Worm (Caenorhabditis elegans): ENCODE data around the gene C43G2.3.

Gene C43G2.3

DNA sequence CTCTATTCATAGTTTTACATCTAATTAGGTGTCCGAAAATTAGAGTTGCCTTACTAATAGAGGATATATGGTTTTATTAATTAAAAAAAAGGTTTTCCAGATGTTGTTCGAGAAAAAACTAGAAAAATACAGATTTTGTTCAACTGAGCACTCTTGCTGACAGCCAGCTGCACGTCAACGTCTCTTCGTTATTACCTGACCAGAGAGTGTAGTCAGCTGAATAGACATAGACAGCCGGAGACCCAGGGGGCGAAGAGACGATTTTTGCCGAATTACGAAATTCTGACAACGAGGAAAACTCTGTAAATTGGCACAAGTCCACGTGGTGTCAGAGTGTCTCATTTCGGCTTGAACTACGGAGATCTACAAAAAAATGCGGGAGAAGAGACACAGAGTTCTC is 40.6 kb downstream of the C43G2.3 start (continued):
- TF ChIP-seq set-16 (GFP tag; IDR thresholded peaks at IDR 0.05), result no peak
- no peak for TF ChIP-seq nhr-77 (tag; optimal IDR thresholded peaks at IDR 0.05)
- TF ChIP-seq hmg-1.1 (GFP tag; IDR thresholded peaks at IDR 0.05), result no peak
- no peak for TF ChIP-seq zfp-2 (tag; optimal IDR thresholded peaks at IDR 0.05)
- no peak for TF ChIP-seq unc-39 (tag; optimal IDR thresholded peaks at IDR 0.05)
- no peak for TF ChIP-seq mdl-1 (tag; optimal IDR thresholded peaks at IDR 0.05)
- peak; percentile 28 for TF ChIP-seq dve-1 (tag; optimal IDR thresholded peaks at IDR 0.05; ENCODE audit: insufficient read depth)
- TF ChIP-seq jun-1 (tag; optimal IDR thresholded peaks at IDR 0.05), result no peak
- no peak for TF ChIP-seq mes-2 (tag; optimal IDR thresholded peaks at IDR 0.05; ENCODE audit: poor library complexity, severe bottlenecking)
- no peak for TF ChIP-seq lin-15B (tag; optimal IDR thresholded peaks at IDR 0.05)
- no peak for TF ChIP-seq egl-43 (GFP tag; IDR thresholded peaks at IDR 0.05)
- no peak for TF ChIP-seq daf-16 (GFP tag; optimal IDR thresholded peaks at IDR 0.05)
- TF ChIP-seq daf-16 (tag; optimal IDR thresholded peaks at IDR 0.05), result peak; percentile 26
- TF ChIP-seq nhr-102 (tag; optimal IDR thresholded peaks at IDR 0.05), result no peak
- TF ChIP-seq lin-38 (GFP tag; IDR thresholded peaks at IDR 0.05), result peak; percentile 54
- TF ChIP-seq ZK337.2 (GFP tag; IDR thresholded peaks at IDR 0.05), result no peak
- TF ChIP-seq aha-1 (tag), result no peak
- TF ChIP-seq hlh-11 (tag; optimal IDR thresholded peaks at IDR 0.05), result peak; percentile 72
- TF ChIP-seq nhr-48 (tag; optimal IDR thresholded peaks at IDR 0.05), result no peak
- no peak for TF ChIP-seq nhr-111 (GFP tag; optimal IDR thresholded peaks at IDR 0.05)
- TF ChIP-seq F44E2.7 (GFP tag; IDR thresholded peaks at IDR 0.05), result no peak
- TF ChIP-seq ceh-20 (GFP tag; IDR thresholded peaks at IDR 0.05), result no peak
- peak; percentile 18; the same call in 1 of the 2 replicates for TF ChIP-seq dmd-6 (GFP tag; IDR thresholded peaks at IDR 0.05)
- no peak for TF ChIP-seq F10B5.3 (tag; optimal IDR thresholded peaks at IDR 0.05)
- no peak for TF ChIP-seq Y48G9A.11 (GFP tag; IDR thresholded peaks at IDR 0.05)
- TF ChIP-seq zag-1 (tag; optimal IDR thresholded peaks at IDR 0.05), result no peak
- no peak for TF ChIP-seq tag-97 (GFP tag; IDR thresholded peaks at IDR 0.05)
- no peak for TF ChIP-seq F37D6.2 (tag; optimal IDR thresholded peaks at IDR 0.05)
- no peak for TF ChIP-seq zfp-3 (GFP tag; conservative IDR thresholded peaks at IDR 0.05)
- TF ChIP-seq hlh-30 (tag; optimal IDR thresholded peaks at IDR 0.05; ENCODE audit: insufficient read depth), result peak; percentile 62
- TF ChIP-seq attf-4 (tag; optimal IDR thresholded peaks at IDR 0.05), result no peak
- no peak for TF ChIP-seq saeg-2 (GFP tag; IDR thresholded peaks at IDR 0.05)
- TF ChIP-seq mdt-29 (GFP tag; IDR thresholded peaks at IDR 0.05), result no peak
- TF ChIP-seq madf-9 (GFP tag; conservative IDR thresholded peaks at IDR 0.05), result no peak
- TF ChIP-seq D1046.2 (GFP tag; IDR thresholded peaks at IDR 0.05), result no peak

- no peak for TF ChIP-seq ctbp-1 (GFP tag; IDR thresholded peaks at IDR 0.05)
- no peak for TF ChIP-seq zfp-2 (tag; optimal IDR thresholded peaks at IDR 0.05)
- TF ChIP-seq lin-1 (GFP tag; IDR thresholded peaks at IDR 0.05), result no peak
- no peak for TF ChIP-seq daf-16 (GFP tag; optimal IDR thresholded peaks at IDR 0.05)
- no peak for TF ChIP-seq daf-16 (tag; optimal IDR thresholded peaks at IDR 0.05)
- TF ChIP-seq mdt-29 (GFP tag; IDR thresholded peaks at IDR 0.05), result no peak
- TF ChIP-seq ZK337.2 (GFP tag; IDR thresholded peaks at IDR 0.05), result no peak
- TF ChIP-seq madf-5 (GFP tag; IDR thresholded peaks at IDR 0.05), result no peak
- TF ChIP-seq aha-1 (tag), result no peak
- no peak for TF ChIP-seq hlh-11 (tag; optimal IDR thresholded peaks at IDR 0.05)
- no peak for TF ChIP-seq sdz-12 (GFP tag; optimal IDR thresholded peaks at IDR 0.05)
These were observed 43.2 kb downstream of the C43G2.3 start, which contains the start of gene C01B10.3 for ce11 chrIV:6621252-6621651. TSS of gene C01B10.3 (minus strand) at chrIV:6621352.

DNA sequence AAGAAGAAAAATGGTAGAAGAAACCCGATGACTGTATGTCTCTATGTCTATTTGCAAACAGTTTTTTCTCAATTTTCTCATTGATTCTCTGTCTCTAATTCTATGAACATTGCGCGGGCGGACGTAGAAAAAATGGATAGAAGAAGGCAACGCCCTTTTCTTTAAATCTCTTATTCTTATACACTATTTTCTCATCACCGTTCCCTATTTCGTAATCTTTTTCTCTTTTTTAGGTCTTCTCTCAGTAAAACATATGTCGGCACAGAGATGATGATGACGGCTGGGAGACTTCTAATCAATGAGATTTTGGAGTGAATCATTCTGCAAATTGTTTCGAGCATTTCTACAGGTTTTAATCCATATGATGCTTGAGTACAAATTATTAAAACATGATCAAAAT is 44.1 kb downstream of the C43G2.3 start:
- peak; percentile 50 for TF ChIP-seq dve-1 (tag; optimal IDR thresholded peaks at IDR 0.05; ENCODE audit: insufficient read depth)
- TF ChIP-seq mdl-1 (tag; optimal IDR thresholded peaks at IDR 0.05), result peak in 1 of 2 experiments; percentile 7
- peak; percentile 75 for TF ChIP-seq nhr-28 (tag; optimal IDR thresholded peaks at IDR 0.05)
- TF ChIP-seq dpl-1 (GFP tag; optimal IDR thresholded peaks at IDR 0.05), result no peak
- TF ChIP-seq R02D3.7 (tag; optimal IDR thresholded peaks at IDR 0.05), result no peak
